Fruit fly (Drosophila melanogaster) whole organism, embryonic: ENCODE results near the gene CG13031.

Experiments used
- Antp ChIP-seq: fragments of 200-800 bp; sonication (Bioruptor generic); optimal IDR thresholded peaks from 3 replicates; lab custom pipeline; 2016; ENCODE audit warnings: missing biosample characterization, missing genetic modification characterization
- B-H2 ChIP-seq: fragments of 200-800 bp; sonication (Bioruptor generic); optimal IDR thresholded peaks from 2 replicates; lab custom pipeline; 2018; ENCODE audit warnings: missing biosample characterization, mild to moderate bottlenecking, missing genetic modification characterization
- Bdp1 ChIP-seq: fragments of 200-800 bp; sonication (Bioruptor generic); optimal IDR thresholded peaks from 3 replicates; lab custom pipeline; 2016; ENCODE audit warnings: missing biosample characterization, missing genetic modification characterization
- BtbVII ChIP-seq: fragments of 200-800 bp; sonication (Bioruptor generic); optimal IDR thresholded peaks from 3 replicates; lab custom pipeline; 2017; ENCODE audit warnings: missing biosample characterization, mild to moderate bottlenecking, missing genetic modification characterization
- CG10565 ChIP-seq: fragments of 200-800 bp; sonication (Bioruptor generic); optimal IDR thresholded peaks from 3 replicates; lab custom pipeline; 2016; ENCODE audit warnings: missing biosample characterization, mild to moderate bottlenecking, missing genetic modification characterization
- CG11093 ChIP-seq: fragments of 200-800 bp; sonication (Bioruptor generic); IDR thresholded peaks from 3 replicates; pipeline ENCODE4 v1.3.6; 2022; ENCODE audit warnings: missing biosample characterization, missing genetic modification characterization
- CG12071 ChIP-seq: fragments of 200-800 bp; sonication (Bioruptor generic); optimal IDR thresholded peaks from 3 replicates; lab custom pipeline; 2018; ENCODE audit warnings: missing biosample characterization, mild to moderate bottlenecking, missing genetic modification characterization
- CG12104 ChIP-seq: fragments of 200-800 bp; sonication (Bioruptor generic); optimal IDR thresholded peaks from 3 replicates; lab custom pipeline; 2016; ENCODE audit warnings: missing biosample characterization, missing genetic modification characterization
- CG14014 ChIP-seq: fragments of 200-800 bp; sonication (Bioruptor generic); IDR thresholded peaks from 2 replicates; pipeline ENCODE4 v1.3.6; 2022; ENCODE audit warnings: missing biosample characterization, missing genetic modification characterization
- CG15601 ChIP-seq: fragments of 200-800 bp; sonication (Bioruptor generic); optimal IDR thresholded peaks from 3 replicates; lab custom pipeline; 2019; ENCODE audit warnings: missing biosample characterization, mild to moderate bottlenecking, missing genetic modification characterization, moderate library complexity
- CG17829 ChIP-seq: fragments of 200-800 bp; optimal IDR thresholded peaks from 2 replicates; lab custom pipeline; 2019; ENCODE audit warnings: missing biosample characterization, mild to moderate bottlenecking, missing genetic modification characterization, moderate library complexity
- CG30020 ChIP-seq: fragments of 200-800 bp; optimal IDR thresholded peaks from 2 replicates; lab custom pipeline; 2019; ENCODE audit warnings: missing biosample characterization, mild to moderate bottlenecking, missing genetic modification characterization, moderate library complexity
- CG31388 ChIP-seq: fragments of 200-800 bp; sonication (Bioruptor generic); optimal IDR thresholded peaks from 2 replicates; lab custom pipeline; 2016; ENCODE audit warnings: missing biosample characterization, missing genetic modification characterization
- CG34224 ChIP-seq: fragments of 200-800 bp; sonication (Bioruptor generic); IDR thresholded peaks from 3 replicates; pipeline ENCODE4 v1.3.6; 2022; ENCODE audit warnings: missing biosample characterization, missing genetic modification characterization; ENCODE audit not compliant: partially characterized antibody
- CG34422 ChIP-seq: fragments of 200-800 bp; sonication (Bioruptor generic); IDR thresholded peaks from 3 replicates; pipeline ENCODE4 v1.3.6; 2022; ENCODE audit warnings: missing biosample characterization, missing genetic modification characterization
- CG42726 ChIP-seq: fragments of 200-800 bp; sonication (Bioruptor generic); IDR thresholded peaks from 2 replicates; pipeline ENCODE4 v1.3.6; 2022; ENCODE audit warnings: missing biosample characterization, missing genetic modification characterization; ENCODE audit not compliant: partially characterized antibody
- CG4730 ChIP-seq: fragments of 200-800 bp; sonication (Bioruptor generic); IDR thresholded peaks from 2 replicates; pipeline ENCODE4 v1.3.6; 2022; ENCODE audit warnings: missing biosample characterization, missing genetic modification characterization
- CG7745 ChIP-seq: fragments of 200-800 bp; sonication (Bioruptor generic); optimal IDR thresholded peaks from 2 replicates; lab custom pipeline; 2018; ENCODE audit warnings: missing biosample characterization, mild to moderate bottlenecking, missing genetic modification characterization, moderate library complexity
- CHES-1-like ChIP-seq: fragments of 200-800 bp; sonication (Bioruptor generic); optimal IDR thresholded peaks from 2 replicates; lab custom pipeline; 2016; ENCODE audit warnings: missing biosample characterization, missing genetic modification characterization
- Dip2 ChIP-seq: fragments of 200-800 bp; sonication (Bioruptor generic); IDR thresholded peaks from 2 replicates; pipeline ENCODE4 v1.3.6; 2022; ENCODE audit warnings: missing biosample characterization, missing genetic modification characterization
- Elba2 ChIP-seq: fragments of 200-800 bp; sonication (Bioruptor generic); optimal IDR thresholded peaks from 3 replicates; lab custom pipeline; 2016; ENCODE audit warnings: missing biosample characterization, missing genetic modification characterization
- Hey ChIP-seq: fragments of 200-800 bp; sonication (Bioruptor generic); optimal IDR thresholded peaks from 3 replicates; lab custom pipeline; 2018; ENCODE audit warnings: missing biosample characterization, mild to moderate bottlenecking, missing genetic modification characterization
- Hr51 ChIP-seq, 2 experiments: fragments of 200-800 bp; sonication (Bioruptor generic); optimal IDR thresholded peaks; 2 replicates in 1 of 2; 3 replicates in 1 of 2; lab custom pipeline; 2016 to 2018; ENCODE audit warnings: missing biosample characterization in 2 of 2, missing genetic modification characterization in 2 of 2, mild to moderate bottlenecking in 1 of 2, moderate library complexity in 1 of 2
- Hsf ChIP-seq: fragments of 200-800 bp; sonication (Bioruptor generic); optimal IDR thresholded peaks from 3 replicates; lab custom pipeline; 2016; ENCODE audit warnings: missing biosample characterization, missing genetic modification characterization
- Med ChIP-seq: fragments of 200-800 bp; sonication (Bioruptor generic); peaks from one replicate; lab custom pipeline; 2016; ENCODE audit warnings: missing biosample characterization, missing genetic modification characterization, mild to moderate bottlenecking, inconsistent platforms, moderate library complexity
- Mrtf ChIP-seq: fragments of 200-800 bp; sonication (Bioruptor generic); IDR thresholded peaks from 3 replicates; pipeline ENCODE4 v1.3.6; 2022; ENCODE audit warnings: missing biosample characterization, missing genetic modification characterization
- NC2α ChIP-seq: fragments of 200-800 bp; sonication (Bioruptor generic); optimal IDR thresholded peaks from 2 replicates; lab custom pipeline; 2016; ENCODE audit warnings: missing biosample characterization, missing genetic modification characterization
- Oli ChIP-seq: fragments of 200-800 bp; sonication (Bioruptor generic); optimal IDR thresholded peaks from 2 replicates; lab custom pipeline; 2018; ENCODE audit warnings: missing biosample characterization, mild to moderate bottlenecking, missing genetic modification characterization, moderate library complexity
- Pdp1 ChIP-seq, 2 experiments: fragments of 200-800 bp; sonication (Bioruptor generic); optimal IDR thresholded peaks; 3 replicates each; lab custom pipeline; 2016; ENCODE audit warnings: missing biosample characterization in 2 of 2, missing genetic modification characterization in 2 of 2, mild to moderate bottlenecking in 1 of 2, moderate library complexity in 1 of 2
- Ravus ChIP-seq: fragments of 200-800 bp; sonication (Bioruptor generic); IDR thresholded peaks from 2 replicates; pipeline ENCODE4 v1.3.6; 2022; ENCODE audit warnings: missing biosample characterization, missing genetic modification characterization
- Sry-δ ChIP-seq: fragments of 200-800 bp; sonication (Bioruptor generic); optimal IDR thresholded peaks from 2 replicates; lab custom pipeline; 2016; ENCODE audit warnings: missing biosample characterization, missing genetic modification characterization
- ab ChIP-seq: fragments of 200-800 bp; sonication (Bioruptor generic); optimal IDR thresholded peaks from 2 replicates; lab custom pipeline; 2016; ENCODE audit warnings: missing biosample characterization, missing genetic modification characterization
- al ChIP-seq: fragments of 200-800 bp; sonication (Bioruptor generic); IDR thresholded peaks from 2 replicates; pipeline ENCODE4 v1.3.6; 2022; ENCODE audit warnings: missing biosample characterization, missing genetic modification characterization
- ase ChIP-seq: fragments of 200-800 bp; sonication (Bioruptor generic); IDR thresholded peaks from 3 replicates; pipeline ENCODE4 v1.3.6; 2022; ENCODE audit warnings: missing biosample characterization, missing genetic modification characterization
- bowl ChIP-seq: fragments of 200-800 bp; sonication (Bioruptor generic); IDR thresholded peaks from 2 replicates; pipeline ENCODE4 v1.3.6; 2022; ENCODE audit warnings: missing biosample characterization, missing genetic modification characterization
- cas ChIP-seq: fragments of 200-800 bp; sonication (Bioruptor generic); IDR thresholded peaks from 2 replicates; pipeline ENCODE4 v1.3.6; 2022; ENCODE audit warnings: missing biosample characterization, missing genetic modification characterization
- danr ChIP-seq: fragments of 200-800 bp; sonication (Bioruptor generic); IDR thresholded peaks from 2 replicates; pipeline ENCODE4 v1.3.6; 2022; ENCODE audit warnings: missing biosample characterization, missing genetic modification characterization
- ftz-f1 ChIP-seq: fragments of 200-800 bp; sonication (Bioruptor generic); optimal IDR thresholded peaks from 2 replicates; lab custom pipeline; 2016; ENCODE audit warnings: missing biosample characterization, missing genetic modification characterization
- gfzf ChIP-seq: fragments of 200-800 bp; sonication (Bioruptor generic); optimal IDR thresholded peaks from 2 replicates; lab custom pipeline; 2016; ENCODE audit warnings: missing biosample characterization, mild to moderate bottlenecking, missing genetic modification characterization, moderate library complexity
- gro ChIP-seq: fragments of 200-800 bp; sonication (Bioruptor generic); optimal IDR thresholded peaks from 2 replicates; lab custom pipeline; 2016; ENCODE audit warnings: missing biosample characterization, missing genetic modification characterization
- nau ChIP-seq: fragments of 200-800 bp; sonication (Bioruptor generic); optimal IDR thresholded peaks from 3 replicates; lab custom pipeline; 2017; ENCODE audit warnings: missing biosample characterization, mild to moderate bottlenecking, missing genetic modification characterization, missing genetic modification reagents
- odd ChIP-seq: fragments of 200-800 bp; sonication (Bioruptor generic); optimal IDR thresholded peaks from 2 replicates; lab custom pipeline; 2017; ENCODE audit warnings: missing biosample characterization, mild to moderate bottlenecking, missing genetic modification characterization
- peb ChIP-seq: fragments of 200-800 bp; sonication (Bioruptor generic); IDR thresholded peaks from 2 replicates; pipeline ENCODE4 v1.3.6; 2022; ENCODE audit warnings: missing biosample characterization, missing genetic modification characterization
- pnt ChIP-seq: fragments of 200-800 bp; sonication (Bioruptor generic); optimal IDR thresholded peaks from 3 replicates; lab custom pipeline; 2016; ENCODE audit warnings: missing biosample characterization, missing genetic modification characterization
- ro ChIP-seq: fragments of 200-800 bp; sonication (Bioruptor generic); IDR thresholded peaks from 2 replicates; pipeline ENCODE4 v1.3.6; 2022; ENCODE audit warnings: missing biosample characterization, missing genetic modification characterization
- sc ChIP-seq, 3 experiments: fragments of >200 bp in 2 of 3; fragments of 200-800 bp in 1 of 3; sonication (Bioruptor generic) in 1 of 3; optimal IDR thresholded peaks; 2 replicates in 2 of 3; 3 replicates in 1 of 3; lab custom pipeline; 2017; ENCODE audit warnings: mild to moderate bottlenecking in 1 of 3, missing biosample characterization in 1 of 3, missing genetic modification characterization in 1 of 3, missing genetic modification reagents in 1 of 3
- schlank ChIP-seq: fragments of 200-800 bp; sonication (Bioruptor generic); optimal IDR thresholded peaks from 2 replicates; lab custom pipeline; 2018; ENCODE audit warnings: missing biosample characterization, mild to moderate bottlenecking, missing genetic modification characterization
- sisA ChIP-seq: fragments of 200-800 bp; sonication (Bioruptor generic); IDR thresholded peaks from 2 replicates; pipeline ENCODE4 v1.3.6; 2022; ENCODE audit warnings: missing biosample characterization, missing genetic modification characterization
- tll ChIP-seq, 2 experiments: fragments of 200-800 bp in 1 of 2; fragments of >200 bp in 1 of 2; sonication (Bioruptor generic) in 1 of 2; optimal IDR thresholded peaks; 2 replicates each; lab custom pipeline; 2017 to 2019; ENCODE audit warnings: missing biosample characterization in 2 of 2, missing genetic modification characterization in 2 of 2, mild to moderate bottlenecking in 1 of 2, moderate library complexity in 1 of 2
- unc-4 ChIP-seq: fragments of 200-800 bp; sonication (Bioruptor generic); IDR thresholded peaks from 2 replicates; pipeline ENCODE4 v1.3.6; 2022; ENCODE audit warnings: missing biosample characterization, missing genetic modification characterization; ENCODE audit not compliant: partially characterized antibody

Gene CG13031

DNA sequence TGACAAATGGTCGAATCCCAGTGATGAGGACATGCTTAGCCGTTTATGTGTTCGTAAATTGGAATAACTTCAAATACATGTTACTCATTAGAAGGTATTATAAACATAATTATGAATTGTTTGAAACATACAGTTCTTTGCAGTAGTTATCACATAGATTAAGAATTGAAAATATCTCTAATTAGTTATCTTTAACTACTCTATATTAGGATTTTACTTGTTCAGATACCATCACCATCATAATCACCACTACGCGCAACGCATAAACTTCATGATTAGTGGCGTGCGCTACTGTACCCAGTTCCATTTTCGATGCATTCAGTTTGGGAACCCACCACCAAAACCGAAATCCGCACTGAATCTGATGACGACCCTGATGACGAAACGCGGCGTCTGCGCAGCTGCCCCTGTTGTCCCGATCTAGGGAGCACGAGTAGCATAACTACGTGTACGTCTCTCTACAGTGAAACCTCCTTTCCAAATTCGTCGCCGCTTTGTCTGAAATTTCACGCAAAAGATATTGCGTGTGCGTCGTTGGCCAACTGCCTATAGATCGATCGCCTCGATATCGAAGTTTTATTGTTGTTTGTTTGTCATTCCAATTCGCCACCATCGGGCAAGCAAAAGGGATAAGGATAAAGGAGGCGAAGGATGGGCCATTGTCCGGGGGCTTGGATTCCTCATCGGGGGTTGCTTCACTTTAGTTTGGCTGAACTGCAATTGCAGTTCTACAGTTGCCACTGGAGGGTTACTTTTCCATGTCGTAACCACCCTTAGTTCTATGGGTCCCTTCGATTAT lies 19.4 kb downstream of the CG13031 start (continued):
- TF ChIP-seq gfzf (GFP tag; lab: Kevin White, UChicago) (no peak), gro (GFP tag; lab: Kevin White, UChicago) (no peak), danr (GFP tag; lab: Robert Waterston, UW) (no peak), CG30020 (tag; lab: Kevin White, UChicago) (no peak), Ravus (no peak), Med (GFP tag; lab: Kevin White, UChicago) (peak; percentile 50), CG11093 (no peak), Bdp1 (GFP tag; lab: Kevin White, UChicago) (no peak), sisA (GFP tag; lab: Robert Waterston, UW) (no peak), schlank (tag; lab: Kevin White, UChicago) (no peak), Hsf (GFP tag; lab: Kevin White, UChicago) (no peak), ftz-f1 (no peak), bowl (GFP tag; lab: Robert Waterston, UW) (no peak), CG12071 (GFP tag; lab: Kevin White, UChicago) (no peak), Oli (tag; lab: Kevin White, UChicago) (no peak), CG14014 (GFP tag; lab: Robert Waterston, UW) (no peak), CG15601 (tag; lab: Kevin White, UChicago) (no peak), Hr51 (GFP tag; optimal IDR thresholded peaks at IDR 0.05; lab: Kevin White, UChicago) (no peak), peb (GFP tag; lab: Robert Waterston, UW) (no peak), tll (GFP tag; optimal IDR thresholded peaks at IDR 0.05; lab: Kevin White, UChicago) (no peak), CG7745 (tag; lab: Kevin White, UChicago) (no peak), Mrtf (no peak), CHES-1-like (GFP tag; lab: Kevin White, UChicago) (no peak), ase (GFP tag; lab: Robert Waterston, UW) (no peak), ab (GFP tag; lab: Kevin White, UChicago) (no peak), sc (optimal IDR thresholded peaks at IDR 0.05; lab: Kevin White, UChicago) (no peak), sc (GFP tag; optimal IDR thresholded peaks at IDR 0.05; lab: Kevin White, UChicago) (no peak), BtbVII (GFP tag; lab: Kevin White, UChicago) (no peak), CG31388 (GFP tag; lab: Kevin White, UChicago) (no peak), nau (no peak), B-H2 (GFP tag; lab: Kevin White, UChicago) (no peak), CG4730 (GFP tag; lab: Robert Waterston, UW) (no peak), ro (GFP tag; lab: Robert Waterston, UW) (no peak), Dip2 (GFP tag; lab: Robert Waterston, UW) (no peak), CG17829 (tag; lab: Kevin White, UChicago) (peak; percentile 74), Hey (tag; lab: Kevin White, UChicago) (no peak), Elba2 (GFP tag; lab: Kevin White, UChicago) (no peak), CG34224 (GFP tag; lab: Robert Waterston, UW) (no peak), Antp (GFP tag; lab: Kevin White, UChicago) (no peak), Sry-δ (GFP tag; lab: Kevin White, UChicago) (no peak), pnt (GFP tag; lab: Kevin White, UChicago) (no peak), unc-4 (GFP tag; lab: Robert Waterston, UW) (no peak), cas (no peak), CG42726 (GFP tag; lab: Robert Waterston, UW) (no peak), CG10565 (GFP tag; lab: Kevin White, UChicago) (no peak), odd (no peak), CG34422 (GFP tag; lab: Robert Waterston, UW) (no peak), Pdp1 (GFP tag; optimal IDR thresholded peaks at IDR 0.05; lab: Kevin White, UChicago) (peak in 1 of 2 experiments; percentile 0), NC2α (no peak), CG12104 (no peak), al (no peak)
